Worm (Caenorhabditis elegans) whole organism, L4/young adult: ENCODE results near the gene aqp-3.

Source experiments
- W03F9.2 ChIP-seq: fragments of 150-350 bp; optimal IDR thresholded peaks from 2 replicates; lab custom pipeline; 2014; ENCODE audit warnings: missing biosample characterization, missing genetic modification characterization
- dao-5 ChIP-seq: sonication (generic microtip); optimal IDR thresholded peaks from 2 replicates; lab custom pipeline; 2016; ENCODE audit warnings: missing genotype, missing genetic modification characterization, moderate library complexity, missing compliant biosample characterization
- him-1 ChIP-seq: sonication (generic microtip); optimal IDR thresholded peaks from 2 replicates; lab custom pipeline; 2016; ENCODE audit warnings: missing genotype, missing genetic modification reagents, missing genetic modification characterization, missing compliant biosample characterization

- TF ChIP-seq him-1 (tag; lab: Kevin White, UChicago) (no peak), dao-5 (tag; lab: Kevin White, UChicago) (no peak), W03F9.2 (tag; lab: Kevin White, UChicago) (no peak)
Observed at ce11 chrIV:10916134-10916533, 50.1 kb downstream of the aqp-3 start.
